Worm (Caenorhabditis elegans): Measurements from ENCODE around the gene C18H7.6.

The C18H7.6 gene

DNA sequence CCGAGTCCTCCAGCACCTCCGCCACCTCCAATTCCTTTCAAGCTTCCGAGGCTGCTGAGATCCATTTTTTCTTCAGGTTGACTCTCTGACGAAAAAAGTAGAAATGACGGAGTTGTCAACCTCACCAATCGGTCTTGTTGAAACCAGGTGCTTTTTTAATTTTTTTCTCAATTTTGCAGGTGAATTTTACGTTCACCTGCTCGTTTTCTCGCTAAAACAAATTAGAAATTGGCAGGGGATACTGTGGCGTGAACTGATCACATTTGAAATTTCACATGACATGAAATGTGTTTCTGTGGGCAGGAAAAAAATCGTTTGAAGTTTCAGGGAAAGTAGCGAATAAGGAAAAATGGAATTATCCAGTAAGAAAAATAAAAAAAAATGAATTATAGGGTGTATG lies at the start of gene C18H7.6:
TSS of gene C18H7.6 (minus strand) at position 104 of the 400 bp plus-strand sequence.
- no peak for TF ChIP-seq fax-1 (tag; optimal IDR thresholded peaks at IDR 0.05)
- TF ChIP-seq mec-3 (tag; optimal IDR thresholded peaks at IDR 0.05; ENCODE audit: borderline replicate concordance) = no peak
- TF ChIP-seq pat-9 (tag; optimal IDR thresholded peaks at IDR 0.05) = no peak
- no peak for TF ChIP-seq madf-2 (tag; optimal IDR thresholded peaks at IDR 0.05)
- TF ChIP-seq hlh-6 (tag; optimal IDR thresholded peaks at IDR 0.05) = no peak
- no peak for TF ChIP-seq ets-4 (tag; optimal IDR thresholded peaks at IDR 0.05)
- no peak for TF ChIP-seq ama-1 (optimal IDR thresholded peaks at IDR 0.05)
- no peak for TF ChIP-seq nhr-11 (tag; optimal IDR thresholded peaks at IDR 0.05)
- TF ChIP-seq hlh-30 (tag; optimal IDR thresholded peaks at IDR 0.05; ENCODE audit: insufficient read depth) = no peak
- no peak for TF ChIP-seq ttx-3 (tag; optimal IDR thresholded peaks at IDR 0.05)
- TF ChIP-seq rnt-1 (tag; optimal IDR thresholded peaks at IDR 0.05) = no peak
- no peak for TF ChIP-seq pag-3 (tag; optimal IDR thresholded peaks at IDR 0.05; ENCODE audit: borderline replicate concordance)
- TF ChIP-seq F13H6.1 (tag; optimal IDR thresholded peaks at IDR 0.05) = no peak
- no peak for TF ChIP-seq unc-3 (GFP tag; conservative IDR thresholded peaks at IDR 0.05)
- TF ChIP-seq unc-3 (tag; optimal IDR thresholded peaks at IDR 0.05) = no peak

DNA sequence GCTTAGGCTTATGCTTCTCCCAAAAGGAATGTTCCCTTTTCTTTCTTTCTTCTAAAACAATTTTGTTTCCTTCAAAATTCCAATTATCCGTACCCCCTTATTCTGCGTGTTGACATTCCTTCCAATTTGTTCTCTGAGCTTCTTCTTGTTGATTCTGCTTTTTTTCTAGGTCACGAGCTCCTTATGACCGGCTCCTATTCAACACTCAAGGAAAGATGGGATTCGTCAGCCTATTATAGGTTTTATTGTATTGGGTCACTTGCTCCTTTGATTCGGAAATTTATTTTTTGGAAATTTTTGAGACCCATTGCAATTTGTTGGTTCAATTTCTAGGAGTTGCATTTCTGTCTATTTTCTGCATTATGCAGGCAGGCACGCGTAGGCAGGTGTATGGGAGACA lies 46.9 kb upstream of the C18H7.6 start:
- no peak for TF ChIP-seq pqm-1 (tag; optimal IDR thresholded peaks at IDR 0.05)
- no peak for TF ChIP-seq tbx-2 (tag; optimal IDR thresholded peaks at IDR 0.05)
- no peak for TF ChIP-seq pax-1 (tag; optimal IDR thresholded peaks at IDR 0.05)
- no peak for TF ChIP-seq syd-9 (tag; optimal IDR thresholded peaks at IDR 0.05)
- no peak for TF ChIP-seq ceh-9 (tag; optimal IDR thresholded peaks at IDR 0.05)
- TF ChIP-seq unc-55 (GFP tag; optimal IDR thresholded peaks at IDR 0.05) = no peak
- no peak for TF ChIP-seq ceh-19 (GFP tag; optimal IDR thresholded peaks at IDR 0.05)
- no peak for TF ChIP-seq ets-4 (tag; optimal IDR thresholded peaks at IDR 0.05)
- TF ChIP-seq ama-1 (optimal IDR thresholded peaks at IDR 0.05) = no peak
- TF ChIP-seq nhr-11 (tag; optimal IDR thresholded peaks at IDR 0.05) = no peak
- TF ChIP-seq pha-4 (tag; optimal IDR thresholded peaks at IDR 0.05) = no peak
- TF ChIP-seq fkh-6 (tag; optimal IDR thresholded peaks at IDR 0.05) = no peak

DNA sequence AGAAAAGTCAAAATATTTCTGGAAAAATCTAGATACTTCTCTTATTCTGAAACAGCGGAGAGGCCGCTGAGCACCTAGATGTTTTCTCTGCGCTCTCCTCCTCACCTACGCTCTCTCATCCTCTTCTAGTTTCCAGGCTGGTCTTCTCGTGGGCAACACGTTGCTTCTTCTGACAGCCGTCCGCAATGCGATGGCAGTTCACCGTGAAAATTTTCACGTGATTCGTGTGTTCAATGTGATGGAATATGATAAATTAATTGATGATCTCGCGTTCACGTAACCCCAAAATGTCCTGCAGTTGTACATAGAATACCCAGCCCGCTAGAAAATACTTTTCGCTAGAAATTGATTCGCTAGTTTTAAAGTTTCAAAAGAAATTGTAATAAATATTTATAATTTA lies 41.3 kb upstream of the C18H7.6 start:
- no peak for TF ChIP-seq ceh-2 (tag; optimal IDR thresholded peaks at IDR 0.05)
- TF ChIP-seq mec-3 (tag; optimal IDR thresholded peaks at IDR 0.05; ENCODE audit: borderline replicate concordance) = no peak
- TF ChIP-seq K02D7.2 (tag; optimal IDR thresholded peaks at IDR 0.05) = no peak

DNA sequence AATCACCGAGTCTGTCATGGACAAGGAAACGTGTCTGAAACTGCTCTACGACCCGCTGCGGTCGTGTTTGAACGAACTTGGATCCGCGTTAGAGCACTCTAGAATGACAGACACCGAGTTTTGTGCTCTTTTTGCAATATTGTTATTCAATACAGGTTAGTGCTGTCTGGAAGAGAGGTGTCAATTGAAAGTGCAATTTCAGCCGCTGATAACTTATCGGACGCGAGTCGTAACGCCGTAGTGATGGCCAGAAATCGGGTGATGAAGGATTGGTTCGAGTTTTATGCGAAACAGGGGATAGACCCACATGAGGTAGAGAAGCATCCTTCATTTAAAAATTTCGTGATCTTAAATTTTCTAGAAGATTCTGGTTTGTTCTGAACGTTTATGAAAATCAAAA lies 39.6 kb upstream of the C18H7.6 start:
- TF ChIP-seq ceh-19 (GFP tag; optimal IDR thresholded peaks at IDR 0.05) (no peak), fkh-6 (tag; optimal IDR thresholded peaks at IDR 0.05) (no peak), fkh-10 (GFP tag; optimal IDR thresholded peaks at IDR 0.05) (no peak), ceh-45 (GFP tag; IDR thresholded peaks at IDR 0.05) (no peak), pha-2 (tag; optimal IDR thresholded peaks at IDR 0.05) (no peak), dve-1 (tag; optimal IDR thresholded peaks at IDR 0.05) (no peak), dmd-4 (tag; optimal IDR thresholded peaks at IDR 0.05; ENCODE audit: borderline replicate concordance) (no peak), unc-42 (tag; optimal IDR thresholded peaks at IDR 0.05) (no peak), nhr-232 (tag; optimal IDR thresholded peaks at IDR 0.05) (no peak), rnt-1 (tag; optimal IDR thresholded peaks at IDR 0.05) (no peak), unc-55 (GFP tag; optimal IDR thresholded peaks at IDR 0.05) (no peak), F13H6.1 (tag; optimal IDR thresholded peaks at IDR 0.05) (no peak), sox-2 (GFP tag; IDR thresholded peaks at IDR 0.05) (no peak), K09A11.1 (tag; optimal IDR thresholded peaks at IDR 0.05; ENCODE audit: insufficient read depth) (no peak)

DNA sequence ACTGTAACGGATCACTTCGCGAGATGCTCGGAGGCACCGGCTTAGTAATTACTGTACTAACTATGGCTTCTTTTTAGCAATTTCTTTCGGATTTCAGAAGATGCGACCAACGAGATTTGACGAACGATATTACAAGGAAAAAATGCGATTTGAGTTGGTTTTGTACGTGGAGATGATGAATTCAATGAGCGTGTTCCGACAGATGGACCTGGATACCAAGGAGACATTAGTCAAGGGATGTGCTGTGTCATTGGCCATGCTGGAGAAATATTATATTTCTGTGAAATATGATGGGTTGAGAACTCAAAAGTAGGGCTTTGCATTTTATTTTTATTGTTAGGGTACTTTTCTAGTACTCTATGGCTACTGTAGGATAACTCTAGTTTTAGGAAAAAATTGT lies 38.3 kb upstream of the C18H7.6 start:
- TF ChIP-seq unc-42 (tag; optimal IDR thresholded peaks at IDR 0.05) (no peak), pat-9 (tag; optimal IDR thresholded peaks at IDR 0.05) (no peak), ceh-30 (tag; optimal IDR thresholded peaks at IDR 0.05) (no peak), pros-1 (tag; optimal IDR thresholded peaks at IDR 0.05) (no peak), hlh-8 (tag; optimal IDR thresholded peaks at IDR 0.05) (no peak), syd-9 (tag; optimal IDR thresholded peaks at IDR 0.05) (no peak), K02D7.2 (tag; optimal IDR thresholded peaks at IDR 0.05) (no peak), mec-3 (tag; optimal IDR thresholded peaks at IDR 0.05; ENCODE audit: borderline replicate concordance) (no peak), ceh-24 (tag; optimal IDR thresholded peaks at IDR 0.05) (no peak), fkh-10 (GFP tag; optimal IDR thresholded peaks at IDR 0.05) (no peak), pha-2 (tag; optimal IDR thresholded peaks at IDR 0.05) (no peak), tbx-2 (tag; optimal IDR thresholded peaks at IDR 0.05) (no peak), hlh-30 (tag; optimal IDR thresholded peaks at IDR 0.05; ENCODE audit: insufficient read depth) (no peak), fkh-6 (tag; optimal IDR thresholded peaks at IDR 0.05) (no peak), ceh-48 (tag; optimal IDR thresholded peaks at IDR 0.05) (no peak), ttx-3 (tag; optimal IDR thresholded peaks at IDR 0.05) (no peak)

All from whole organism, late embryonic.